Fruit fly (Drosophila melanogaster): ENCODE measurements around the gene CG16863.
A peak's percentile ranks its signal among the peaks of the same experiment; 100 is the strongest.

Gene CG16863

dm6 chr2L:13839744-13840151 is 49.0 kb downstream of the CG16863 start (continued):
- TF ChIP-seq CG43689 (GFP tag; IDR thresholded peaks at IDR 0.05) (peak; percentile 48; the same call in 1 of the 2 replicates), Meics (GFP tag; optimal IDR thresholded peaks at IDR 0.05) (peak; percentile 79), Hr39 (optimal IDR thresholded peaks at IDR 0.05) (no peak), odd (GFP tag; optimal IDR thresholded peaks at IDR 0.05) (peak; percentile 84), gem (tag; optimal IDR thresholded peaks at IDR 0.05) (peak; percentile 92), CG4282 (GFP tag; optimal IDR thresholded peaks at IDR 0.05) (no peak), CG13624 (GFP tag; optimal IDR thresholded peaks at IDR 0.05) (peak; percentile 75), CG7963 (GFP tag; IDR thresholded peaks at IDR 0.05; ENCODE audit: partially characterized antibody) (no peak), phol (tag; optimal IDR thresholded peaks at IDR 0.05) (peak; percentile 88), CG42726 (GFP tag; IDR thresholded peaks at IDR 0.05; ENCODE audit: partially characterized antibody) (no peak), croc (GFP tag; conservative IDR thresholded peaks at IDR 0.05) (peak; percentile 69), CG16863 (GFP tag; optimal IDR thresholded peaks at IDR 0.05) (peak; percentile 81), CG7786 (GFP tag; optimal IDR thresholded peaks at IDR 0.05) (peak; percentile 58), dpn (GFP tag; optimal IDR thresholded peaks at IDR 0.05) (peak; percentile 81 to 83), CTCF (GFP tag; optimal IDR thresholded peaks at IDR 0.05) (peak; percentile 18), CG11695 (GFP tag; IDR thresholded peaks at IDR 0.05) (peak; percentile 91), CG8388 (GFP tag; optimal IDR thresholded peaks at IDR 0.05) (peak; percentile 80), NfI (GFP tag; optimal IDR thresholded peaks at IDR 0.05) (peak; percentile 78), CG34376 (GFP tag; optimal IDR thresholded peaks at IDR 0.05) (no peak), CG11247 (GFP tag; IDR thresholded peaks at IDR 0.05) (no peak), CG15479 (GFP tag; optimal IDR thresholded peaks at IDR 0.05) (no peak), dysf (GFP tag; IDR thresholded peaks at IDR 0.05) (peak; percentile 84), wor (GFP tag; IDR thresholded peaks at IDR 0.05) (peak; percentile 79), CG2199 (GFP tag; IDR thresholded peaks at IDR 0.05) (peak; percentile 74; the same call in 1 of the 3 replicates), CG10274 (GFP tag; optimal IDR thresholded peaks at IDR 0.05) (peak; percentile 23), Nf-YB (GFP tag; optimal IDR thresholded peaks at IDR 0.05) (peak; percentile 64), CG1603 (tag; optimal IDR thresholded peaks at IDR 0.05) (peak; percentile 11), CG10654 (GFP tag; optimal IDR thresholded peaks at IDR 0.05) (peak; percentile 68), NC2α (GFP tag; optimal IDR thresholded peaks at IDR 0.05) (peak; percentile 61), CG7271 (tag; optimal IDR thresholded peaks at IDR 0.05) (no peak), NFAT (GFP tag; IDR thresholded peaks at IDR 0.05) (0 out of 2 replicates have a peak, but pooled peaks have one; percentile 3), eve (GFP tag; optimal IDR thresholded peaks at IDR 0.05) (peak in 1 of 2 experiments; percentile 93), Awh (GFP tag; IDR thresholded peaks at IDR 0.05) (peak; percentile 45; the same call in 1 of the 2 replicates), sisA (GFP tag; IDR thresholded peaks at IDR 0.05) (peak; percentile 80), CG7372 (GFP tag; IDR thresholded peaks at IDR 0.05) (0 out of 2 replicates have a peak, but pooled peaks have one; percentile 22), CG15073 (GFP tag; optimal IDR thresholded peaks at IDR 0.05) (no peak), CG8359 (GFP tag; optimal IDR thresholded peaks at IDR 0.05; ENCODE audit: borderline replicate concordance) (peak; percentile 60), zf30C (GFP tag; optimal IDR thresholded peaks at IDR 0.05) (peak; percentile 18), CG11093 (GFP tag; IDR thresholded peaks at IDR 0.05) (peak; percentile 56; the same call in 1 of the 3 replicates), CG17361 (GFP tag; IDR thresholded peaks at IDR 0.05) (peak; percentile 89), Six4 (GFP tag; optimal IDR thresholded peaks at IDR 0.05) (peak; percentile 72), ttk (GFP tag; IDR thresholded peaks at IDR 0.05) (peak; percentile 65), hkb (optimal IDR thresholded peaks at IDR 0.05) (no peak), hkb (GFP tag; IDR thresholded peaks at IDR 0.05) (peak; percentile 90), MTF-1 (GFP tag; optimal IDR thresholded peaks at IDR 0.05; ENCODE audit: borderline replicate concordance) (no peak), mam (GFP tag; optimal IDR thresholded peaks at IDR 0.05) (peak; percentile 79), CG3281 (GFP tag; optimal IDR thresholded peaks at IDR 0.05) (peak; percentile 79), Dip3 (GFP tag; optimal IDR thresholded peaks at IDR 0.05) (peak; percentile 68), CG7839 (tag; optimal IDR thresholded peaks at IDR 0.05) (peak; percentile 93), CG14860 (GFP tag; IDR thresholded peaks at IDR 0.05; ENCODE audit: partially characterized antibody) (no peak), lbe (GFP tag; optimal IDR thresholded peaks at IDR 0.05) (peak; percentile 81), B-H1 (GFP tag; IDR thresholded peaks at IDR 0.05) (peak; percentile 63)

Data from whole organism, embryonic.